Worm (Caenorhabditis elegans): ENCODE measurements around the gene Y54G11A.3.

Y54G11A.3 gene

DNA sequence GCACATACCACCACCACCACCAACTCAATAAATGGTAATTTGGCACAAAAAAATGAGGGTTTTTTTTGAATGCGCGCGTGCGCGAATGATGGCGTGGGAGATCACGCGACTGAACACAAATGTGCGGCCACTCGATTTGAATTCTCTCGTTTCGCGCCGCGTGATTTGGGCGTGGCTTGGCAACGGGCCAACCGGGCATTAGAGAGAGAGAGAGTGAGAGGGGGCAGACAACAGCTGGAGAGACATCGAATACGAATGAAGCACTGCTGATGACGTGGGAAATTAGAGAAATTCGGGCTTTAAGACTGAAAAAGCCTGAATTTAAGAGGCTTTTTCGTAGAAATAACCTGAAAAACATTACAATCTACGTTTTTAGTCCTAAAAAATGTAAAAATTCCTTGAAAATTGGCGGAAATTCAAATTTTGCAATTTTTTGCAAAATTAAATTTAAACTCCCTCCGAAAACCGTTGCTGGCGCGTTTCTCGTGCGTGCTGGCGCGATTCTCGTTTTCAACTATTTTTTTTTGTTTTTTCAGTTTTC is 25.0 kb upstream of the Y54G11A.3 start (continued):
- TF ChIP-seq spr-1 (tag; optimal IDR thresholded peaks at IDR 0.05) (peak; percentile 93), ceh-44 (GFP tag; IDR thresholded peaks at IDR 0.05) (no peak), ceh-62 (tag; optimal IDR thresholded peaks at IDR 0.05) (peak; percentile 2), dpl-1 (GFP tag; optimal IDR thresholded peaks at IDR 0.05) (peak; percentile 97), ceh-32 (tag; optimal IDR thresholded peaks at IDR 0.05; ENCODE audit: poor library complexity) (peak; percentile 29), lir-3 (tag; optimal IDR thresholded peaks at IDR 0.05) (peak; percentile 79), mxl-2 (GFP tag; conservative IDR thresholded peaks at IDR 0.05) (0 out of 2 replicates have a peak, but pooled peaks have one; percentile 18), jun-1 (tag; optimal IDR thresholded peaks at IDR 0.05) (peak; percentile 55), lin-29 (GFP tag; IDR thresholded peaks at IDR 0.05) (peak; percentile 85), zfp-3 (GFP tag; conservative IDR thresholded peaks at IDR 0.05) (peak; percentile 92), hlh-30 (tag; optimal IDR thresholded peaks at IDR 0.05; ENCODE audit: insufficient read depth) (peak; percentile 98), dmd-6 (GFP tag; IDR thresholded peaks at IDR 0.05) (peak; percentile 90), nhr-48 (tag; optimal IDR thresholded peaks at IDR 0.05) (peak; percentile 94), hmg-1.1 (GFP tag; IDR thresholded peaks at IDR 0.05) (peak; percentile 92), vab-7 (GFP tag; IDR thresholded peaks at IDR 0.05) (peak; percentile 55; the same call in 1 of the 2 replicates), ces-1 (GFP tag; optimal IDR thresholded peaks at IDR 0.05) (no peak), fkh-10 (GFP tag; optimal IDR thresholded peaks at IDR 0.05) (peak; percentile 47), ZK546.5 (tag; optimal IDR thresholded peaks at IDR 0.05) (peak in 1 of 2 experiments; percentile 37), daf-8 (GFP tag; IDR thresholded peaks at IDR 0.05) (peak; percentile 29; the same call in 1 of the 2 replicates), rbr-2 (tag; optimal IDR thresholded peaks at IDR 0.05) (peak; percentile 96), zag-1 (tag; optimal IDR thresholded peaks at IDR 0.05) (no peak), ama-1 (optimal IDR thresholded peaks at IDR 0.05) (peak; percentile 81), Y105C5A.15 (GFP tag; IDR thresholded peaks at IDR 0.05) (peak; percentile 85), ctbp-1 (GFP tag; IDR thresholded peaks at IDR 0.05) (peak; percentile 80), saeg-2 (GFP tag; IDR thresholded peaks at IDR 0.05) (0 out of 2 replicates have a peak, but pooled peaks have one; percentile 40), snpc-4 (tag; optimal IDR thresholded peaks at IDR 0.05) (no peak), spr-3 (GFP tag; optimal IDR thresholded peaks at IDR 0.05) (peak; percentile 86), nhr-111 (GFP tag; optimal IDR thresholded peaks at IDR 0.05) (peak; percentile 53), lsy-2 (tag; optimal IDR thresholded peaks at IDR 0.05) (peak; percentile 49 to 84), lin-13 (GFP tag; optimal IDR thresholded peaks at IDR 0.05) (peak; percentile 89), egl-43 (GFP tag; IDR thresholded peaks at IDR 0.05) (peak; percentile 85), aha-1 (tag) (peak; percentile 100), mdl-1 (tag; optimal IDR thresholded peaks at IDR 0.05) (peak; percentile 82 to 96), arid-1 (GFP tag; conservative IDR thresholded peaks at IDR 0.05) (peak; percentile 83), Y75B8A.6 (GFP tag; IDR thresholded peaks at IDR 0.05) (peak; percentile 68), nhr-237 (tag; optimal IDR thresholded peaks at IDR 0.05) (peak; percentile 47), egl-27 (tag; optimal IDR thresholded peaks at IDR 0.05) (no peak), nhr-10 (tag; optimal IDR thresholded peaks at IDR 0.05) (peak; percentile 48), tra-1 (GFP tag; IDR thresholded peaks at IDR 0.05) (peak; percentile 69; the same call in 1 of the 2 replicates), fos-1 (tag; optimal IDR thresholded peaks at IDR 0.05) (peak; percentile 64), nhr-76 (tag; optimal IDR thresholded peaks at IDR 0.05) (no peak), madf-9 (GFP tag; conservative IDR thresholded peaks at IDR 0.05) (peak; percentile 60), skn-1 (tag; optimal IDR thresholded peaks at IDR 0.05) (no peak), mdt-29 (GFP tag; IDR thresholded peaks at IDR 0.05) (peak; percentile 54; the same call in 1 of the 2 replicates), nhr-42 (GFP tag; IDR thresholded peaks at IDR 0.05) (peak; percentile 92), set-16 (GFP tag; IDR thresholded peaks at IDR 0.05) (peak; percentile 90), ceh-20 (GFP tag; IDR thresholded peaks at IDR 0.05) (peak; percentile 89), nhr-25 (tag; optimal IDR thresholded peaks at IDR 0.05; ENCODE audit: borderline replicate concordance, insufficient read depth) (peak; percentile 77), nhr-41 (GFP tag; IDR thresholded peaks at IDR 0.05) (0 out of 2 replicates have a peak, but pooled peaks have one; percentile 13), mxl-3 (GFP tag; optimal IDR thresholded peaks at IDR 0.05) (peak; percentile 91)
